Fruit fly (Drosophila melanogaster) whole organism, embryonic: ENCODE data around the gene CG32163.
A peak's percentile ranks its signal among the peaks of the same experiment; 100 is the strongest.

ENCODE experiments used
- Ada2b ChIP-seq: fragments of 200-800 bp; sonication (Bioruptor generic); IDR thresholded peaks from 2 replicates; pipeline ENCODE4 v1.3.6; 2022; ENCODE audit warnings: missing biosample characterization, missing genetic modification characterization
- Aef1 ChIP-seq: fragments of 200-800 bp; sonication (Bioruptor generic); IDR thresholded peaks from 3 replicates; pipeline ENCODE4 v1.3.6; 2022; ENCODE audit warnings: missing biosample characterization, missing genetic modification characterization
- Atf-2 ChIP-seq: fragments of 200-800 bp; sonication (Bioruptor generic); optimal IDR thresholded peaks from 2 replicates; lab custom pipeline; 2016; ENCODE audit warnings: missing biosample characterization, missing genetic modification characterization
- Atf3 ChIP-seq: fragments of 200-800 bp; sonication (Bioruptor generic); optimal IDR thresholded peaks from 3 replicates; lab custom pipeline; 2016; ENCODE audit warnings: missing biosample characterization, missing genetic modification characterization
- CG11093 ChIP-seq: fragments of 200-800 bp; sonication (Bioruptor generic); IDR thresholded peaks from 3 replicates; pipeline ENCODE4 v1.3.6; 2022; ENCODE audit warnings: missing biosample characterization, missing genetic modification characterization
- CG11398 ChIP-seq: fragments of 200-800 bp; sonication (Bioruptor generic); optimal IDR thresholded peaks from 2 replicates; lab custom pipeline; 2016; ENCODE audit warnings: missing biosample characterization, missing genetic modification characterization
- CG12942 ChIP-seq: fragments of 200-800 bp; sonication (Bioruptor generic); optimal IDR thresholded peaks from 3 replicates; lab custom pipeline; 2016; ENCODE audit warnings: missing biosample characterization, missing genetic modification characterization
- CG13123 ChIP-seq: fragments of 200-800 bp; sonication (Bioruptor generic); optimal IDR thresholded peaks from 2 replicates; lab custom pipeline; 2016; ENCODE audit warnings: missing biosample characterization, missing genetic modification characterization
- CG15514 ChIP-seq: fragments of 200-800 bp; sonication (Bioruptor generic); optimal IDR thresholded peaks from 3 replicates; lab custom pipeline; 2017; ENCODE audit warnings: missing biosample characterization, missing genetic modification characterization, mild to moderate bottlenecking, moderate library complexity, missing genetic modification reagents
- CG15601 ChIP-seq: fragments of 200-800 bp; sonication (Bioruptor generic); optimal IDR thresholded peaks from 3 replicates; lab custom pipeline; 2019; ENCODE audit warnings: missing biosample characterization, mild to moderate bottlenecking, missing genetic modification characterization, moderate library complexity
- CG16813 ChIP-seq: fragments of 200-800 bp; sonication (Bioruptor generic); IDR thresholded peaks from 3 replicates; pipeline ENCODE4 v1.3.6; 2022; ENCODE audit warnings: missing biosample characterization, missing genetic modification characterization; ENCODE audit not compliant: partially characterized antibody
- CG16863 ChIP-seq: fragments of 200-800 bp; sonication (Bioruptor generic); optimal IDR thresholded peaks from 3 replicates; lab custom pipeline; 2016; ENCODE audit warnings: missing biosample characterization, missing genetic modification characterization
- CG2120 ChIP-seq: fragments of 200-800 bp; sonication (Bioruptor generic); optimal IDR thresholded peaks from 3 replicates; lab custom pipeline; 2016; ENCODE audit warnings: missing biosample characterization, missing genetic modification characterization
- CG3163 ChIP-seq: fragments of 200-800 bp; sonication (Bioruptor generic); optimal IDR thresholded peaks from 3 replicates; lab custom pipeline; 2016; ENCODE audit warnings: missing biosample characterization, missing genetic modification characterization
- CG32772 ChIP-seq: fragments of 200-800 bp; sonication (Bioruptor generic); IDR thresholded peaks from 2 replicates; pipeline ENCODE4 v1.3.6; 2022; ENCODE audit warnings: missing biosample characterization, missing genetic modification characterization
- CG43689 ChIP-seq: fragments of 200-800 bp; sonication (Bioruptor generic); IDR thresholded peaks from 2 replicates; pipeline ENCODE4 v1.3.6; 2022; ENCODE audit warnings: missing biosample characterization, missing genetic modification characterization
- CG4404 ChIP-seq: fragments of 200-800 bp; sonication (Bioruptor generic); IDR thresholded peaks from 2 replicates; pipeline ENCODE4 v1.3.6; 2022; ENCODE audit warnings: missing biosample characterization, missing genetic modification characterization
- CG5245 ChIP-seq: fragments of 200-800 bp; sonication (Bioruptor generic); optimal IDR thresholded peaks from 3 replicates; lab custom pipeline; 2016; ENCODE audit warnings: missing biosample characterization, missing genetic modification characterization
- CTCF ChIP-seq: fragments of 200-800 bp; sonication (Bioruptor generic); optimal IDR thresholded peaks from 2 replicates; lab custom pipeline; 2017; ENCODE audit warnings: missing biosample characterization, mild to moderate bottlenecking, missing genetic modification characterization, moderate library complexity
- E2f2 ChIP-seq: fragments of 200-800 bp; sonication (Bioruptor generic); IDR thresholded peaks from 2 replicates; pipeline ENCODE4 v1.3.6; 2022; ENCODE audit warnings: missing biosample characterization, missing genetic modification characterization
- Gsc ChIP-seq: fragments of 200-800 bp; sonication (Bioruptor generic); IDR thresholded peaks from 2 replicates; pipeline ENCODE4 v1.3.6; 2022; ENCODE audit warnings: missing biosample characterization, missing genetic modification characterization
- HLH3B ChIP-seq: fragments of 200-800 bp; sonication (Bioruptor generic); IDR thresholded peaks from 2 replicates; pipeline ENCODE4 v1.3.6; 2022; ENCODE audit warnings: missing biosample characterization, missing genetic modification characterization
- Hr51 ChIP-seq, 2 experiments: fragments of 200-800 bp; sonication (Bioruptor generic); optimal IDR thresholded peaks; 2 replicates in 1 of 2; 3 replicates in 1 of 2; lab custom pipeline; 2016 to 2018; ENCODE audit warnings: missing biosample characterization in 2 of 2, missing genetic modification characterization in 2 of 2, mild to moderate bottlenecking in 1 of 2, moderate library complexity in 1 of 2
- MTF-1 ChIP-seq: fragments of 200-800 bp; sonication (Bioruptor generic); optimal IDR thresholded peaks from 2 replicates; lab custom pipeline; 2018; ENCODE audit warnings: missing biosample characterization, mild to moderate bottlenecking, missing genetic modification characterization, borderline replicate concordance
- Max ChIP-seq: fragments of 200-800 bp; sonication (Bioruptor generic); optimal IDR thresholded peaks from 2 replicates; lab custom pipeline; 2016; ENCODE audit warnings: missing biosample characterization, mild to moderate bottlenecking, missing genetic modification characterization
- NFAT ChIP-seq: fragments of 200-800 bp; sonication (Bioruptor generic); IDR thresholded peaks from 2 replicates; pipeline ENCODE4 v1.3.6; 2022; ENCODE audit warnings: missing biosample characterization, missing genetic modification characterization
- Nf-YC ChIP-seq: fragments of 200-800 bp; optimal IDR thresholded peaks from 3 replicates; lab custom pipeline; 2019; ENCODE audit warnings: missing biosample characterization, mild to moderate bottlenecking, missing genetic modification characterization, moderate library complexity
- Opbp ChIP-seq: fragments of 200-800 bp; sonication (Bioruptor generic); IDR thresholded peaks from 3 replicates; pipeline ENCODE4 v1.3.6; 2022; ENCODE audit warnings: missing biosample characterization, missing genetic modification characterization; ENCODE audit not compliant: partially characterized antibody
- Rfx ChIP-seq: fragments of 200-800 bp; sonication (Bioruptor generic); IDR thresholded peaks from 2 replicates; pipeline ENCODE4 v1.3.6; 2022; ENCODE audit warnings: missing biosample characterization, missing genetic modification characterization
- YL-1 ChIP-seq: fragments of 200-800 bp; sonication (Bioruptor generic); optimal IDR thresholded peaks from 3 replicates; lab custom pipeline; 2017; ENCODE audit warnings: missing biosample characterization, mild to moderate bottlenecking, missing genetic modification characterization
- btn ChIP-seq: fragments of 200-800 bp; sonication (Bioruptor generic); optimal IDR thresholded peaks from 2 replicates; lab custom pipeline; 2016; ENCODE audit warnings: missing biosample characterization, missing genetic modification characterization
- chm ChIP-seq: fragments of 200-800 bp; sonication (Bioruptor generic); IDR thresholded peaks from 2 replicates; pipeline ENCODE4 v1.3.6; 2022; ENCODE audit warnings: missing biosample characterization, missing genetic modification characterization
- cwo ChIP-seq: fragments of 200-800 bp; sonication (Bioruptor generic); optimal IDR thresholded peaks from 3 replicates; lab custom pipeline; 2017; ENCODE audit warnings: missing biosample characterization, missing genetic modification characterization, mild to moderate bottlenecking, moderate library complexity, missing genetic modification reagents
- danr ChIP-seq: fragments of 200-800 bp; sonication (Bioruptor generic); IDR thresholded peaks from 2 replicates; pipeline ENCODE4 v1.3.6; 2022; ENCODE audit warnings: missing biosample characterization, missing genetic modification characterization
- eyg ChIP-seq: fragments of 200-800 bp; sonication (Bioruptor generic); optimal IDR thresholded peaks from 3 replicates; lab custom pipeline; 2016; ENCODE audit warnings: missing biosample characterization, missing genetic modification characterization
- gcm ChIP-seq: fragments of 200-800 bp; sonication (Bioruptor generic); optimal IDR thresholded peaks from 2 replicates; lab custom pipeline; 2019; ENCODE audit warnings: missing biosample characterization, mild to moderate bottlenecking, missing genetic modification characterization, moderate library complexity
- gfzf ChIP-seq: fragments of 200-800 bp; sonication (Bioruptor generic); optimal IDR thresholded peaks from 2 replicates; lab custom pipeline; 2016; ENCODE audit warnings: missing biosample characterization, mild to moderate bottlenecking, missing genetic modification characterization, moderate library complexity
- kay ChIP-seq: fragments of 200-800 bp; sonication (Bioruptor generic); optimal IDR thresholded peaks from 2 replicates; lab custom pipeline; 2016; ENCODE audit warnings: missing biosample characterization, missing genetic modification characterization
- maf-S ChIP-seq: fragments of 200-800 bp; sonication (Bioruptor generic); optimal IDR thresholded peaks from 2 replicates; lab custom pipeline; 2016; ENCODE audit warnings: missing biosample characterization, missing genetic modification characterization
- mam ChIP-seq: fragments of 200-800 bp; sonication (Bioruptor generic); optimal IDR thresholded peaks from 3 replicates; lab custom pipeline; 2016; ENCODE audit warnings: missing biosample characterization, missing genetic modification characterization
- nom ChIP-seq: fragments of 200-800 bp; sonication (Bioruptor generic); optimal IDR thresholded peaks from 2 replicates; lab custom pipeline; 2017; ENCODE audit warnings: missing biosample characterization, missing genetic modification characterization, mild to moderate bottlenecking, moderate library complexity, missing genetic modification reagents
- oc ChIP-seq: fragments of 200-800 bp; sonication (Bioruptor generic); optimal IDR thresholded peaks from 2 replicates; lab custom pipeline; 2018; ENCODE audit warnings: missing biosample characterization, mild to moderate bottlenecking, missing genetic modification characterization, moderate library complexity
- pan ChIP-seq, 4 experiments: fragments of >200 bp in 3 of 4; fragments of 200-800 bp in 1 of 4; sonication (Bioruptor generic) in 1 of 4; optimal IDR thresholded peaks in 3 of 4; IDR thresholded peaks in 1 of 4; 2 replicates each; pipeline versions ENCODE4 v1.3.6 to Lab custom; 2017 to 2022; ENCODE audit warnings: missing biosample characterization in 2 of 4, missing genetic modification characterization in 2 of 4, mixed read lengths in 1 of 4
- ro ChIP-seq: fragments of 200-800 bp; sonication (Bioruptor generic); IDR thresholded peaks from 2 replicates; pipeline ENCODE4 v1.3.6; 2022; ENCODE audit warnings: missing biosample characterization, missing genetic modification characterization
- sc ChIP-seq, 3 experiments: fragments of >200 bp in 2 of 3; fragments of 200-800 bp in 1 of 3; sonication (Bioruptor generic) in 1 of 3; optimal IDR thresholded peaks; 2 replicates in 2 of 3; 3 replicates in 1 of 3; lab custom pipeline; 2017; ENCODE audit warnings: mild to moderate bottlenecking in 1 of 3, missing biosample characterization in 1 of 3, missing genetic modification characterization in 1 of 3, missing genetic modification reagents in 1 of 3
- sd ChIP-seq: fragments of 200-800 bp; sonication (Bioruptor generic); optimal IDR thresholded peaks from 3 replicates; lab custom pipeline; 2018; ENCODE audit warnings: missing biosample characterization, mild to moderate bottlenecking, missing genetic modification characterization, moderate library complexity
- slbo ChIP-seq: fragments of 200-800 bp; sonication (Bioruptor generic); IDR thresholded peaks from 2 replicates; pipeline ENCODE4 v1.3.6; 2022; ENCODE audit warnings: missing biosample characterization, missing genetic modification characterization
- stwl ChIP-seq: fragments of 200-800 bp; sonication (Bioruptor generic); optimal IDR thresholded peaks from 3 replicates; lab custom pipeline; 2018; ENCODE audit warnings: missing biosample characterization, mild to moderate bottlenecking, missing genetic modification characterization, moderate library complexity
- wek ChIP-seq: fragments of 200-800 bp; sonication (Bioruptor generic); optimal IDR thresholded peaks from 3 replicates; lab custom pipeline; 2018; ENCODE audit warnings: missing biosample characterization, mild to moderate bottlenecking, missing genetic modification characterization, moderate library complexity
- wor ChIP-seq: fragments of 200-800 bp; sonication (Bioruptor generic); IDR thresholded peaks from 2 replicates; pipeline ENCODE4 v1.3.6; 2022; ENCODE audit warnings: missing biosample characterization, missing genetic modification characterization

The CG32163 gene

dm6 chr3L:16609120-16609519, 22.2 kb downstream of the CG32163 start, which contains the start of gene CG4098 (continued):
- TF ChIP-seq kay (peak; percentile 2), eyg (peak; percentile 19), CG12942 (GFP tag; lab: Kevin White, UChicago) (peak; percentile 52), danr (GFP tag; lab: Robert Waterston, UW) (no peak), Aef1 (GFP tag; lab: Robert Waterston, UW) (peak; percentile 58), MTF-1 (peak; percentile 24), ro (GFP tag; lab: Robert Waterston, UW) (no peak), CG32772 (GFP tag; lab: Robert Waterston, UW) (0 out of 2 replicates have a peak, but pooled peaks have one; percentile 24), chm (GFP tag; lab: Robert Waterston, UW) (peak; percentile 62), CG16813 (GFP tag; lab: Robert Waterston, UW) (no peak; the same call in 2 of the 3 replicates), CG15514 (GFP tag; lab: Kevin White, UChicago) (peak; percentile 67), Max (no peak), CG11398 (GFP tag; lab: Kevin White, UChicago) (no peak), CG15601 (tag; lab: Kevin White, UChicago) (no peak), Atf3 (GFP tag; lab: Kevin White, UChicago) (peak; percentile 36), CG13123 (peak; percentile 25), CG11093 (GFP tag; lab: Robert Waterston, UW) (no peak), nom (GFP tag; lab: Kevin White, UChicago) (peak; percentile 59), gfzf (GFP tag; lab: Kevin White, UChicago) (peak; percentile 77), wek (GFP tag; lab: Kevin White, UChicago) (peak; percentile 48), CG16863 (GFP tag; lab: Kevin White, UChicago) (peak; percentile 35), CG5245 (GFP tag; lab: Kevin White, UChicago) (peak; percentile 47), CTCF (GFP tag; lab: Kevin White, UChicago) (no peak), sc (optimal IDR thresholded peaks at IDR 0.05; lab: Kevin White, UChicago) (no peak), sc (GFP tag; optimal IDR thresholded peaks at IDR 0.05; lab: Kevin White, UChicago) (no peak), CG4404 (no peak), YL-1 (GFP tag; lab: Kevin White, UChicago) (peak; percentile 37), CG2120 (GFP tag; lab: Kevin White, UChicago) (peak; percentile 84), cwo (GFP tag; lab: Kevin White, UChicago) (peak; percentile 39), CG3163 (no peak), maf-S (GFP tag; lab: Kevin White, UChicago) (peak; percentile 19), Atf-2 (GFP tag; lab: Kevin White, UChicago) (peak; percentile 13), NFAT (GFP tag; lab: Robert Waterston, UW) (peak; percentile 78), CG43689 (no peak), Hr51 (GFP tag; optimal IDR thresholded peaks at IDR 0.05; lab: Kevin White, UChicago) (peak; percentile 7 to 39), stwl (tag; lab: Kevin White, UChicago) (peak; percentile 7), mam (GFP tag; lab: Kevin White, UChicago) (peak; percentile 69), btn (GFP tag; lab: Kevin White, UChicago) (peak; percentile 2), E2f2 (GFP tag; lab: Robert Waterston, UW) (peak; percentile 86), sd (peak; percentile 37), HLH3B (peak; percentile 57), wor (GFP tag; lab: Robert Waterston, UW) (no peak), Gsc (GFP tag; lab: Robert Waterston, UW) (no peak), pan (optimal IDR thresholded peaks at IDR 0.05; lab: Kevin White, UChicago) (no peak), pan (GFP tag; optimal IDR thresholded peaks at IDR 0.05 in 1 of 2, IDR thresholded peaks at IDR 0.05 in 1 of 2) (peak in 1 of 2 experiments; percentile 71), Rfx (GFP tag; lab: Robert Waterston, UW) (peak; percentile 91), Nf-YC (peak; percentile 14), Opbp (no peak; the same call in 2 of the 3 replicates), gcm (no peak), oc (tag; lab: Kevin White, UChicago) (no peak), Ada2b (GFP tag; lab: Robert Waterston, UW) (peak; percentile 64; the same call in 1 of the 2 replicates), slbo (peak; percentile 92)
